Fruit fly (Drosophila melanogaster): ENCODE results near the gene cert.
A peak's percentile ranks its signal among the peaks of the same experiment; 100 is the strongest.

cert gene

DNA sequence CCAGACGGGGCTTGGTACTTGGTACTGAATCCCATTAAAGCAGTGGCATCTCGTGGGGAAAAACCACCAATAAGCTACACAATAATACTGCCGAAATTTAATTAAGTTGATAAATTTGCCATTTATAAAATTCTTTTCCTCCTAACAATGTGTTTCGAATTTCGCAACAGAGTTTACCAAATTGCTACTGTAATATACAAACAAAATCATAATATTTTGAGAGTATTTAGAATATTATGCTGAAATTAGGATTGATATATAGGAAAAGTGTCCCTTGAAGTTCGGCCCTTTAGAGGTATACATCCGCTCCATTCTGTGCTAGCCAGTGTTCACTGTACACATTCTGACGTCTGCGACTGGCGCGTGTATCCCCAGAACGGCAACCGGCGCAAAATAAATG is 5.0 kb downstream of the cert start (continued):
- TF ChIP-seq Sox102F (GFP tag; optimal IDR thresholded peaks at IDR 0.05) (peak; percentile 14), CG9139 (GFP tag; optimal IDR thresholded peaks at IDR 0.05) (no peak), Met (GFP tag; optimal IDR thresholded peaks at IDR 0.05) (peak; percentile 42), Blimp-1 (GFP tag; optimal IDR thresholded peaks at IDR 0.05) (no peak), CG6163 (GFP tag; IDR thresholded peaks at IDR 0.05) (no peak), CG15336 (GFP tag; IDR thresholded peaks at IDR 0.05) (peak; percentile 37; the same call in 1 of the 2 replicates), Sox15 (GFP tag; optimal IDR thresholded peaks at IDR 0.05) (peak; percentile 24), CG11762 (GFP tag; optimal IDR thresholded peaks at IDR 0.05; ENCODE audit: insufficient read depth) (no peak), CG8632 (GFP tag; optimal IDR thresholded peaks at IDR 0.05) (no peak), spab (GFP tag; optimal IDR thresholded peaks at IDR 0.05) (peak; percentile 39), CG6808 (GFP tag; optimal IDR thresholded peaks at IDR 0.05) (peak; percentile 29), topi (GFP tag; optimal IDR thresholded peaks at IDR 0.05) (peak; percentile 48), achi (GFP tag; optimal IDR thresholded peaks at IDR 0.05) (peak; percentile 27), Ets96B (tag; optimal IDR thresholded peaks at IDR 0.05) (peak; percentile 45), Ets21C (GFP tag; optimal IDR thresholded peaks at IDR 0.05) (peak; percentile 9), Hr39 (GFP tag; optimal IDR thresholded peaks at IDR 0.05) (peak; percentile 43), CG16779 (tag; optimal IDR thresholded peaks at IDR 0.05) (no peak), Eip78C (GFP tag) (no peak), CG8119 (GFP tag; IDR thresholded peaks at IDR 0.05) (no peak; the same call in 2 of the 3 replicates), CG8319 (GFP tag; optimal IDR thresholded peaks at IDR 0.05) (no peak), CG3032 (tag; optimal IDR thresholded peaks at IDR 0.05) (peak; percentile 31), CG10669 (GFP tag; optimal IDR thresholded peaks at IDR 0.05) (peak; percentile 41), salr (GFP tag; optimal IDR thresholded peaks at IDR 0.05) (peak in 1 of 2 experiments; percentile 10), dsx (GFP tag; optimal IDR thresholded peaks at IDR 0.05; ENCODE audit: poor library complexity, severe bottlenecking) (no peak), cyc (GFP tag; optimal IDR thresholded peaks at IDR 0.05) (peak; percentile 34), fd85E (GFP tag; optimal IDR thresholded peaks at IDR 0.05) (no peak), Sox14 (GFP tag; optimal IDR thresholded peaks at IDR 0.05) (peak; percentile 36), ss (GFP tag; optimal IDR thresholded peaks at IDR 0.05) (peak in 1 of 2 experiments; percentile 22), CG11902 (GFP tag; optimal IDR thresholded peaks at IDR 0.05) (peak; percentile 11), net (GFP tag; optimal IDR thresholded peaks at IDR 0.05) (peak; percentile 10), CG7368 (GFP tag; optimal IDR thresholded peaks at IDR 0.05) (no peak), lz (GFP tag; optimal IDR thresholded peaks at IDR 0.05) (peak; percentile 33), svp (GFP tag) (peak; percentile 64), Smox (GFP tag; optimal IDR thresholded peaks at IDR 0.05) (peak; percentile 21), CG31627 (GFP tag; optimal IDR thresholded peaks at IDR 0.05) (peak; percentile 45), CG10631 (GFP tag; optimal IDR thresholded peaks at IDR 0.05) (peak; percentile 32), eg (GFP tag; IDR thresholded peaks at IDR 0.05) (0 out of 3 replicates have a peak, but pooled peaks have one; percentile 25), CG1621 (tag; optimal IDR thresholded peaks at IDR 0.05) (peak; percentile 1), CG11294 (GFP tag; IDR thresholded peaks at IDR 0.05) (no peak; the same call in 1 of the 2 replicates), CG3919 (GFP tag; optimal IDR thresholded peaks at IDR 0.05) (peak; percentile 40), Eip75B (GFP tag; optimal IDR thresholded peaks at IDR 0.05) (peak; percentile 19), CG34406 (GFP tag; optimal IDR thresholded peaks at IDR 0.05) (peak; percentile 10)

DNA sequence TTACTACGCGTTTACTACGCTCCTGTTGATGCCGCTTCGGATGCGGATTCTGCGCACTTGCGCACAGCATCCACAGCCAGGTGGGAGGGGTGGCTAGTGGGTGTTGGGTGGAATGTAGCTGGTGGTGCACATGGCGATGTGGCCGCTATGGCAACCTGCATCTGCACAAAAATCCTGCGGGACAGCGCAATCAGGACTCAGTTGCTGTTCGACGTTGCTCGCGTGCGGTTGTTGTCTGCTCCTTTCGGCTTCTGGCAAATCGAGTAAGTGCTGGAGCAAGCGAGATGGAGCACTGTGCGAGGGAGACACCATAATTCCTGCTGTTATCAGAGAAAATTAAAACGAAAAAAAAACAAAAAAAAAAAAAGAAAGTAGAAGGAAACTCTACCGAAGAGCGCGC is 48.7 kb downstream of the cert start:
- TF ChIP-seq Eip78C (GFP tag) = peak; percentile 39
- TF ChIP-seq net (GFP tag; optimal IDR thresholded peaks at IDR 0.05) = no peak
- no peak for TF ChIP-seq CG8119 (GFP tag; IDR thresholded peaks at IDR 0.05)
- no peak for TF ChIP-seq CG8319 (GFP tag; optimal IDR thresholded peaks at IDR 0.05)
- TF ChIP-seq Ets96B (tag; optimal IDR thresholded peaks at IDR 0.05) = no peak
- no peak for TF ChIP-seq Hr4 (GFP tag; optimal IDR thresholded peaks at IDR 0.05)
- TF ChIP-seq cyc (GFP tag; optimal IDR thresholded peaks at IDR 0.05) = no peak
- no peak for TF ChIP-seq fd59A (GFP tag; optimal IDR thresholded peaks at IDR 0.05)
- TF ChIP-seq ss (GFP tag; optimal IDR thresholded peaks at IDR 0.05) = peak in 1 of 2 experiments; percentile 21
- TF ChIP-seq Met (GFP tag; optimal IDR thresholded peaks at IDR 0.05) = no peak
- no peak for TF ChIP-seq CG10631 (GFP tag; optimal IDR thresholded peaks at IDR 0.05)
- no peak for TF ChIP-seq Hr39 (GFP tag; optimal IDR thresholded peaks at IDR 0.05)
- no peak for TF ChIP-seq Sox14 (GFP tag; optimal IDR thresholded peaks at IDR 0.05)
- peak; percentile 63; the same call in 1 of the 3 replicates for TF ChIP-seq eg (GFP tag; IDR thresholded peaks at IDR 0.05)
- no peak for TF ChIP-seq achi (GFP tag; optimal IDR thresholded peaks at IDR 0.05)
- TF ChIP-seq CG6792 (GFP tag; optimal IDR thresholded peaks at IDR 0.05) = no peak
- TF ChIP-seq acj6 (GFP tag; optimal IDR thresholded peaks at IDR 0.05) = no peak
- peak; percentile 41 for TF ChIP-seq CG7368 (GFP tag; optimal IDR thresholded peaks at IDR 0.05)
- TF ChIP-seq salr (GFP tag; optimal IDR thresholded peaks at IDR 0.05) = no peak
- TF ChIP-seq esn (GFP tag; optimal IDR thresholded peaks at IDR 0.05) = no peak
- TF ChIP-seq Lpt (GFP tag; optimal IDR thresholded peaks at IDR 0.05) = no peak
- no peak for TF ChIP-seq CG11762 (GFP tag; optimal IDR thresholded peaks at IDR 0.05; ENCODE audit: insufficient read depth)
- no peak for TF ChIP-seq CG6854 (GFP tag; optimal IDR thresholded peaks at IDR 0.05)
- peak; percentile 23 for TF ChIP-seq CG6808 (GFP tag; optimal IDR thresholded peaks at IDR 0.05)
- TF ChIP-seq CG6163 (GFP tag; IDR thresholded peaks at IDR 0.05) = peak; percentile 35; the same call in 1 of the 3 replicates
- no peak for TF ChIP-seq CG1621 (tag; optimal IDR thresholded peaks at IDR 0.05)

Data from whole organism, prepupa.